Fruit fly (Drosophila melanogaster): Measurements from ENCODE around the gene Cbp80.

The Cbp80 gene

dm6 chrX:4669438-4669837 is 19.6 kb downstream of the Cbp80 start (continued):
- TF ChIP-seq zfh2 (GFP tag; optimal IDR thresholded peaks at IDR 0.05) (peak; percentile 26), hth (optimal IDR thresholded peaks at IDR 0.05) (no peak), CG11560 (tag; IDR thresholded peaks at IDR 0.05) (no peak), Sry-β (GFP tag; optimal IDR thresholded peaks at IDR 0.05) (no peak), Elba2 (GFP tag; optimal IDR thresholded peaks at IDR 0.05) (no peak), Six4 (GFP tag; optimal IDR thresholded peaks at IDR 0.05) (no peak), CG2712 (tag; optimal IDR thresholded peaks at IDR 0.05) (no peak)

dm6 chrX:4671194-4671626 is 21.4 kb downstream of the Cbp80 start:
- peak; percentile 98 for TF ChIP-seq abd-A (tag; optimal IDR thresholded peaks at IDR 0.05)
- TF ChIP-seq CG9215 (GFP tag; IDR thresholded peaks at IDR 0.05): no peak
- TF ChIP-seq CG13894 (tag; optimal IDR thresholded peaks at IDR 0.05): peak; percentile 34
- peak; percentile 64; the same call in 1 of the 3 replicates for TF ChIP-seq CG34422 (GFP tag; IDR thresholded peaks at IDR 0.05)
- TF ChIP-seq Awh (GFP tag; IDR thresholded peaks at IDR 0.05): peak; percentile 65
- TF ChIP-seq Nf-YB (GFP tag; optimal IDR thresholded peaks at IDR 0.05): peak; percentile 60
- TF ChIP-seq cwo (GFP tag; optimal IDR thresholded peaks at IDR 0.05): peak; percentile 26
- TF ChIP-seq oc (tag; optimal IDR thresholded peaks at IDR 0.05): peak; percentile 14
- TF ChIP-seq lab (GFP tag; optimal IDR thresholded peaks at IDR 0.05): no peak
- TF ChIP-seq CG6175 (GFP tag; IDR thresholded peaks at IDR 0.05): 0 out of 3 replicates have a peak, but pooled peaks have one; percentile 17
- TF ChIP-seq CG4328 (GFP tag; optimal IDR thresholded peaks at IDR 0.05): no peak
- TF ChIP-seq nerfin-1 (tag; optimal IDR thresholded peaks at IDR 0.05): no peak
- peak; percentile 68 for TF ChIP-seq Nf-YC (tag; optimal IDR thresholded peaks at IDR 0.05)
- peak; percentile 20 for TF ChIP-seq sd (tag; optimal IDR thresholded peaks at IDR 0.05)
- TF ChIP-seq nom (GFP tag; optimal IDR thresholded peaks at IDR 0.05): peak; percentile 61
- peak; percentile 19 for TF ChIP-seq Med (GFP tag)
- TF ChIP-seq CG4404 (GFP tag; IDR thresholded peaks at IDR 0.05): no peak
- TF ChIP-seq chinmo (GFP tag; IDR thresholded peaks at IDR 0.05; ENCODE audit: partially characterized antibody): 0 out of 4 replicates have a peak, but pooled peaks have one; percentile 62
- TF ChIP-seq sqz (GFP tag; optimal IDR thresholded peaks at IDR 0.05): peak; percentile 75
- TF ChIP-seq vvl (GFP tag; IDR thresholded peaks at IDR 0.05): peak; percentile 79
- peak; percentile 87 for TF ChIP-seq CG3995 (GFP tag; optimal IDR thresholded peaks at IDR 0.05)

- 0 out of 2 replicates have a peak, but pooled peaks have one; percentile 7 for TF ChIP-seq crol (GFP tag; IDR thresholded peaks at IDR 0.05)
- no peak for TF ChIP-seq Spps (tag; optimal IDR thresholded peaks at IDR 0.05)
- TF ChIP-seq Med (GFP tag): peak; percentile 15
- TF ChIP-seq ase (GFP tag; IDR thresholded peaks at IDR 0.05): no peak
- no peak for TF ChIP-seq Atf6 (GFP tag; IDR thresholded peaks at IDR 0.05)
- TF ChIP-seq sug (tag; optimal IDR thresholded peaks at IDR 0.05): no peak
- no peak for TF ChIP-seq PHDP (tag; optimal IDR thresholded peaks at IDR 0.05)
- no peak for TF ChIP-seq Trl (optimal IDR thresholded peaks at IDR 0.05)
- no peak for TF ChIP-seq Trl (GFP tag; optimal IDR thresholded peaks at IDR 0.05)
- TF ChIP-seq CG18262 (tag; optimal IDR thresholded peaks at IDR 0.05): no peak
- TF ChIP-seq CG42726 (GFP tag; IDR thresholded peaks at IDR 0.05; ENCODE audit: partially characterized antibody): no peak
Measured at dm6 chrX:4675054-4675453, 25.2 kb downstream of the Cbp80 start.
